Fruit fly (Drosophila melanogaster) Kc167 (cell line): ENCODE results near the gene Npc2e.

ENCODE experiments used
- Myc ChIP-seq: fragments of >200 bp; optimal IDR thresholded peaks from 2 replicates; lab custom pipeline; 2017; ENCODE audit warnings: missing external identifiers
- Sin3A ChIP-seq: fragments of >200 bp; optimal IDR thresholded peaks from 2 replicates; lab custom pipeline; 2018; ENCODE audit warnings: missing external identifiers
- h ChIP-seq: fragments of >200 bp; optimal IDR thresholded peaks from 3 replicates; lab custom pipeline; 2018; ENCODE audit warnings: missing external identifiers
- insv ChIP-seq: fragments of >200 bp; optimal IDR thresholded peaks from 3 replicates; lab custom pipeline; 2018; ENCODE audit warnings: missing external identifiers
- psq ChIP-seq: fragments of >200 bp; optimal IDR thresholded peaks from 2 replicates; lab custom pipeline; 2017; ENCODE audit warnings: missing external identifiers
- ttk ChIP-seq: sonication (Bioruptor generic); optimal IDR thresholded peaks from 2 replicates; lab custom pipeline; 2017; ENCODE audit warnings: missing external identifiers

Gene Npc2e

DNA sequence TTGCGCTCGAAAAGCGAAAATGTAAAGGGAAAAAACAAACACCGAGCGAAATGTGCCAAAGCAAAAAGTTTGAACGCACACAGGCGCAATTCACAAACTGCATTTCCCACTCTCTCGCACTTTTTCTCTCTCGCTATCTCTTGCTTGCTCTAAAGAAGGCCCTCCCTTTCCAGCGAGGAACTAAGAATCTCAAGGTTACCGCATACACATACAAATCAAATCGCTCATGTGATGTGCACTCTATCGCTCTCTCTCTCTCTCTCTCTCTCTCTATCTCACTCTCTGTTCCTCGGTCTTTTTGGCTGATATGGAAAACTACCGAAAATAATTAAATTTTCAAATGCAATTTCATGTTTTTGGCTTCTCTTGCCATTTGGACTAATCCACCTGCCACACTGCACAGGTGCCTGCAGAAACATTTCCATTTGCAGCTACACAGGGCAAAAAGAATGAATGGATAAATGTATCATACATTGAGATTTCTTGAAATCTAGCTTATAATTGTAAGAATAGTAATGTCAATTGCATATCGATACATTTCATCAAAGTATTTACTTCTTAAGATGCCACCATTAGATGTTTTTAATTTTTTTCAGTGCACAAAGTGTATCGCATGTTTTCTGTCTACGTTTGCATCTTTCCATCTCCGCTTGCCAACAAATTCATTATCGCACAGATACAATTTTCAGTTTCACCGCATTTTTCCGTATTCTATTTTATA lies 26.3 kb downstream of the Npc2e start:
- TF ChIP-seq Sin3A (lab: Kevin White, UChicago) (no peak), ttk (lab: Kevin White, UChicago) (no peak), psq (lab: Kevin White, UChicago) (no peak), insv (no peak), h (no peak), Myc (lab: Kevin White, UChicago) (no peak)

- TF ChIP-seq insv (no peak), psq (lab: Kevin White, UChicago) (no peak), Myc (lab: Kevin White, UChicago) (no peak), ttk (lab: Kevin White, UChicago) (no peak), h (no peak), Sin3A (lab: Kevin White, UChicago) (no peak)
Observed at dm6 chr3R:10080699-10081098, 27.6 kb downstream of the Npc2e start.

dm6 chr3R:10081469-10082111 lies 28.5 kb downstream of the Npc2e start:
- no peak for TF ChIP-seq ttk (lab: Kevin White, UChicago)
- TF ChIP-seq h = no peak
- TF ChIP-seq insv = no peak
- TF ChIP-seq Myc (lab: Kevin White, UChicago) = no peak
- no peak for TF ChIP-seq Sin3A (lab: Kevin White, UChicago)
- no peak for TF ChIP-seq psq (lab: Kevin White, UChicago)

dm6 chr3R:10082549-10083075 lies 29.5 kb downstream of the Npc2e start:
- TF ChIP-seq h = no peak
- no peak for TF ChIP-seq ttk (lab: Kevin White, UChicago)
- no peak for TF ChIP-seq Sin3A (lab: Kevin White, UChicago)
- no peak for TF ChIP-seq psq (lab: Kevin White, UChicago)
- no peak for TF ChIP-seq insv
- TF ChIP-seq Myc (lab: Kevin White, UChicago) = no peak

DNA sequence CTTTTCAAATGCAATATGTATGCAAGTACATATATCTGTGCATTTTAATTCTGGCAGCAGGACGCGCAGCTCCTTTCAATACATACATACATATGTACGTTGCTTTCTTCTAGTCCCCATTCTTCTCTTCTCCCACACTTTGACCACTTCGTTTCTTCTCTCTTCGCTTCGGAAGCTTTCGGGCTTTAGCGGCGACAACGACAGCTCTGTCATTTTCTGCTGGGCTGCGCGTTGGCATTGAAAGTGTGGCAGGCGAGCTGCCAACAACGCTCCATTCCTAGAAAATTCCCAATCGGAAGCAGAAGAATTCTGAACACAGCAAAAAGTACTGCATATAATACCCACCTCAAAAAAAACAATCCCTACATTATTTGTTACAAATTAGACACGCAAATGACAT lies 29.9 kb downstream of the Npc2e start:
- no peak for TF ChIP-seq insv
- no peak for TF ChIP-seq h
- no peak for TF ChIP-seq Myc (lab: Kevin White, UChicago)

- no peak for TF ChIP-seq ttk (lab: Kevin White, UChicago)
- no peak for TF ChIP-seq Sin3A (lab: Kevin White, UChicago)
- no peak for TF ChIP-seq insv
- TF ChIP-seq Myc (lab: Kevin White, UChicago) = no peak
- no peak for TF ChIP-seq psq (lab: Kevin White, UChicago)
- TF ChIP-seq h = no peak
Observed at dm6 chr3R:10084179-10084647, 31.1 kb downstream of the Npc2e start.

DNA sequence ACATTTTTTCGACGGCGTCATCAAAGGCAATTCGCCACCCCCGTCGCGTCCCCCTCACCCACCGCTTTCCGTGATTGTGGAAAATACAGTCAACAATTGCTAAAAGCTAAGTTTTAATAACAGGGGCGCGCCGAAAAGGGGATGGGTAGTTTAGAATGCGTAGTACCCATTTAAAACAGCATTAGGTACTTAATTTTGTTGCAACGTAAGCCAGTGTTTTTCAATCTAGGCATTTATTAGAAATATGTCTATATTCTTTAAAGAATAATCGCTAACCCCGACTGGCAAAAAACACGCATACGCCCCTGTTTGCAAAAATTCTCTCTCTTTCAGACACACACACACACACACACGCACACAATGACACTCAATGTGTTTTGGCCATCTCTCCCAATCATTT lies 31.8 kb downstream of the Npc2e start:
- TF ChIP-seq Sin3A (lab: Kevin White, UChicago) = no peak
- no peak for TF ChIP-seq psq (lab: Kevin White, UChicago)
- TF ChIP-seq insv = no peak
- no peak for TF ChIP-seq ttk (lab: Kevin White, UChicago)
- no peak for TF ChIP-seq Myc (lab: Kevin White, UChicago)
- TF ChIP-seq h = no peak

DNA sequence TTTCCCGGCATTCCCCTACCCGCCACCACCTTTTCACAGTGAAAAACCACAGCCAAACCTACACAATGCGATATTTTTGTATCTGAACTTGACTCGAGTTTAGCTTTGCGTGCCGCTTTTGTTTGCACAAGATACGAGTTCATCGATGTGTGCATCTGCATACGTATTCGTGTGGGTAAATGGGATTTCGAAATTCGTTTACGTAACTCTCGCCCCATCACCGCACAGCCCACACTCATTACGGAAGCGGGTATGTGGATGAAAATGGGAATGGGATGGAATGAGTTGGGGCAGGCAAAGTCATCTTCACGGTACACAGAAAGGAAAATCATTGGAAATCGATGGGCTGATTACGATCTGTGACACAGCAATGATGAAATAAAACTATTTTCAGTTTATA lies 33.1 kb downstream of the Npc2e start:
- no peak for TF ChIP-seq h
- TF ChIP-seq psq (lab: Kevin White, UChicago) = no peak
- no peak for TF ChIP-seq insv
- no peak for TF ChIP-seq Sin3A (lab: Kevin White, UChicago)
- TF ChIP-seq Myc (lab: Kevin White, UChicago) = no peak
- TF ChIP-seq ttk (lab: Kevin White, UChicago) = no peak

DNA sequence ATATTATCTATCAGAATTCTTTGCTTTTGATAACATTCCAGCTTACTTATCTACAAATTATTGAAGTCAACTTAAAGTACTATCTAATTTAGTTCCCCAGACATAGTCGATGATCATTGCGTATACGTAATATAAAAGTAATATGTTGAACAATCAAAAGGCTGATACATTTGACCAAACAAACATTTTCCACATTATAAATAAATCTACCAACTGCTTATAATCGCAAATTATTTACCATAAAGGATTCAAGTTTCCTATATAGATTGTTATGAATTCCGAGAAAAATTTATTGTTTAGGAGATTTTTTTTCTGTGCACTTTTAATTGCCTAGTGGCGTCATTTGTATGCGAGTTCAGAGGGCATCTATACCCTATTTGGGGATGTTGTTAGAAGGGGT lies 33.6 kb downstream of the Npc2e start:
- TF ChIP-seq psq (lab: Kevin White, UChicago) (no peak), insv (no peak), Sin3A (lab: Kevin White, UChicago) (no peak), ttk (lab: Kevin White, UChicago) (no peak), Myc (lab: Kevin White, UChicago) (no peak), h (no peak)

- no peak for TF ChIP-seq insv
- no peak for TF ChIP-seq Myc (lab: Kevin White, UChicago)
- TF ChIP-seq ttk (lab: Kevin White, UChicago) = no peak
- TF ChIP-seq h = no peak
- no peak for TF ChIP-seq Sin3A (lab: Kevin White, UChicago)
- no peak for TF ChIP-seq psq (lab: Kevin White, UChicago)
Observed at dm6 chr3R:10087206-10087927, 34.2 kb downstream of the Npc2e start.

- no peak for TF ChIP-seq h
- no peak for TF ChIP-seq insv
- TF ChIP-seq psq (lab: Kevin White, UChicago) = no peak
- TF ChIP-seq ttk (lab: Kevin White, UChicago) = no peak
Observed at dm6 chr3R:10089171-10089664, 36.1 kb downstream of the Npc2e start.

dm6 chr3R:10090906-10091305 lies 37.8 kb downstream of the Npc2e start:
- TF ChIP-seq psq (lab: Kevin White, UChicago) (no peak), h (no peak), ttk (lab: Kevin White, UChicago) (no peak), Myc (lab: Kevin White, UChicago) (no peak), Sin3A (lab: Kevin White, UChicago) (no peak), insv (no peak)
